Fruit fly (Drosophila melanogaster): ENCODE results near the gene CG5854.
A peak's percentile ranks its signal among the peaks of the same experiment; 100 is the strongest.

Gene CG5854

DNA sequence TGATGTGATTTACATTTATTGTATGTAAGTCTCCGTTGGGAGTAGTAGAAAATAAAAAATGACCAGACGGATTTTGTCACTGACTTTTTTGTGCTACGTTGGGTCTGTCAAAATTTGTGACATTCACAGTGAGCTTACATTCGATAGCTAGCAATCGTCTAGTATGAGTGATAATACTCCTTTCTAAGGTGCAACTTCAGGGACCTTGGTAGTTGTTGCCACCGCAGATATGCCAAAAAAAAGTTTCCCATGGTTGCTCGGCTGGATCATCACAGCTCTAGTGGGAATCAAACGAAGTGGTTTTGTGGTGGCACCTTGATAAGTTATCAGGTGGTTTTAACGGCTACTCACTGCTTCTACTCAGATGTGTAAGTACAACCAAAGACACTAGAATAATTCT lies 40.3 kb upstream of the CG5854 start, which contains the start of gene tbrd-1:
TSS of gene tbrd-1 (minus strand) at position 101 of the 400 bp plus-strand sequence.
- TF ChIP-seq HLH106 (tag; optimal IDR thresholded peaks at IDR 0.05) (no peak), brk (GFP tag; optimal IDR thresholded peaks at IDR 0.05) (no peak), fru (GFP tag; optimal IDR thresholded peaks at IDR 0.05) (no peak), Jra (GFP tag; optimal IDR thresholded peaks at IDR 0.05) (no peak), sage (GFP tag; optimal IDR thresholded peaks at IDR 0.05) (no peak), dmrt93B (GFP tag; optimal IDR thresholded peaks at IDR 0.05) (no peak), psq (GFP tag; optimal IDR thresholded peaks at IDR 0.05) (no peak), lola (GFP tag; optimal IDR thresholded peaks at IDR 0.05) (no peak), sv (GFP tag; optimal IDR thresholded peaks at IDR 0.05) (no peak), br (GFP tag; optimal IDR thresholded peaks at IDR 0.05) (no peak), ey (GFP tag; optimal IDR thresholded peaks at IDR 0.05) (no peak), Mio (GFP tag; optimal IDR thresholded peaks at IDR 0.05) (no peak), dl (GFP tag; optimal IDR thresholded peaks at IDR 0.05; ENCODE audit: insufficient read depth in 1 of 2, partially characterized antibody in 2 of 2) (no peak), Rel (GFP tag; optimal IDR thresholded peaks at IDR 0.05) (no peak), Rel (tag; optimal IDR thresholded peaks at IDR 0.05) (no peak), CG9705 (GFP tag; optimal IDR thresholded peaks at IDR 0.05) (no peak), foxo (GFP tag; optimal IDR thresholded peaks at IDR 0.05) (no peak), dsf (GFP tag; optimal IDR thresholded peaks at IDR 0.05; ENCODE audit: borderline replicate concordance) (no peak), woc (GFP tag; optimal IDR thresholded peaks at IDR 0.05) (no peak), pan (optimal IDR thresholded peaks at IDR 0.05) (no peak), rgr (GFP tag; optimal IDR thresholded peaks at IDR 0.05) (no peak)

DNA sequence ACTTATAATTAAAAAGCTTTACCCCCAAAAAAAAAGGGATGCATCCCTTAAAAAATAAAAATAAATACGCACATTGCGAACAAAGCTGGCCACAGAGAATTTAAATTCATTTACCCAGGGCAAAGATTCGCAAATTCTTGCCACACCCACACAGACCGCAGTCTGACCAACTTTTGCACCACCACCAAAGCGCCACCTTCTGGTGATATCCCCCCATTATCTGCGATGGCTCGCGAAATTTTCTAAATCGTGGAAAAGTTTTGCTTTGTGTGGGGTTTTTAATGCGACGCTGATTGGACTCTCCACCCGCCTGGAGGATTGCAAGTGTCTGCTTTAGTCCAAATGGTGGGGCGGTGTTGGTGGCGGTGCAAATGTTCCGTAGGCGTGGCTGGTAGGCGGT lies 33.6 kb upstream of the CG5854 start:
- TF ChIP-seq dl (GFP tag; optimal IDR thresholded peaks at IDR 0.05; ENCODE audit: insufficient read depth in 1 of 2, partially characterized antibody in 2 of 2) (no peak), Sp1 (GFP tag; optimal IDR thresholded peaks at IDR 0.05) (no peak), fru (GFP tag; optimal IDR thresholded peaks at IDR 0.05) (no peak), br (GFP tag; optimal IDR thresholded peaks at IDR 0.05) (no peak), Jra (GFP tag; optimal IDR thresholded peaks at IDR 0.05) (no peak), brk (GFP tag; optimal IDR thresholded peaks at IDR 0.05) (no peak), sage (GFP tag; optimal IDR thresholded peaks at IDR 0.05) (no peak), CG9705 (GFP tag; optimal IDR thresholded peaks at IDR 0.05) (no peak), GATAd (GFP tag; optimal IDR thresholded peaks at IDR 0.05) (no peak), CG32264 (GFP tag; optimal IDR thresholded peaks at IDR 0.05) (no peak)

- TF ChIP-seq woc (GFP tag; optimal IDR thresholded peaks at IDR 0.05) = no peak
- TF ChIP-seq brk (GFP tag; optimal IDR thresholded peaks at IDR 0.05) = no peak
- no peak for TF ChIP-seq CG32264 (GFP tag; optimal IDR thresholded peaks at IDR 0.05)
- no peak for TF ChIP-seq tai (GFP tag; optimal IDR thresholded peaks at IDR 0.05)
- no peak for TF ChIP-seq foxo (GFP tag; optimal IDR thresholded peaks at IDR 0.05)
- TF ChIP-seq pan (optimal IDR thresholded peaks at IDR 0.05) = no peak
Observed at dm6 chr3R:23902034-23902433, 31.7 kb upstream of the CG5854 start.

dm6 chr3R:23902557-23902956 lies 31.2 kb upstream of the CG5854 start:
- TF ChIP-seq Rel (GFP tag; optimal IDR thresholded peaks at IDR 0.05) (no peak), Rel (tag; optimal IDR thresholded peaks at IDR 0.05) (peak; percentile 26), CrebA (GFP tag; optimal IDR thresholded peaks at IDR 0.05; ENCODE audit: borderline replicate concordance) (no peak)

dm6 chr3R:23903425-23903824 lies 30.3 kb upstream of the CG5854 start:
- TF ChIP-seq Rel (GFP tag; optimal IDR thresholded peaks at IDR 0.05) (no peak), Rel (tag; optimal IDR thresholded peaks at IDR 0.05) (peak; percentile 71), sv (GFP tag; optimal IDR thresholded peaks at IDR 0.05) (no peak)

DNA sequence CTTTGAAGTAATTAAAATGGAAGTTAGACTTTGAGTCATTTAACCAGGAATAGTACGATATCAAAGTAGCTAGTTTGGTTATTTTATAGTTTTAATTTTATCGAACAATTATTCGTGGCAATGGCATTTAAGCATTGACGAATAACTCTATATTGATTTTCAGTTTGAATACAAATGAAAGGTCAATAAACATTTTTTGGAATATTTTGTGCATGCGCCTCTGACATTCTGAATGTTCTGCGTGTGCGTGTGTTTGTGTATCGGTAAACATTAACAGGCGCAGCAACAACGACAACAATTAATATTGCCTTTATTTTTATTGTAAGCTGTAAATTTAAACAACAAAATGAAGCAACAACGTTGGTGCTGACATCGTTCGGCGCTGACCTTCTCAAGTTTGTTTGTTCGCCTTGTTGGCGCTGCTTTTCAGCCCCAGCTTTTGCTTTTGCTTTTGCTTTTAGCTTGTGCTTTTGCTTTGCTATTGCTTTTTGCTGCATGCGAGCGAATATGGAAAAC lies 24.3 kb upstream of the CG5854 start:
- TF ChIP-seq CG32264 (GFP tag; optimal IDR thresholded peaks at IDR 0.05) = no peak
- peak; percentile 67 for TF ChIP-seq OdsH (GFP tag; optimal IDR thresholded peaks at IDR 0.05)
- TF ChIP-seq br (GFP tag; optimal IDR thresholded peaks at IDR 0.05) = peak; percentile 67
- TF ChIP-seq dmrt93B (GFP tag; optimal IDR thresholded peaks at IDR 0.05) = peak; percentile 48
- TF ChIP-seq usp (GFP tag; optimal IDR thresholded peaks at IDR 0.05) = no peak
- TF ChIP-seq jim (GFP tag; optimal IDR thresholded peaks at IDR 0.05) = no peak
- TF ChIP-seq h (GFP tag; optimal IDR thresholded peaks at IDR 0.05) = peak; percentile 75
- TF ChIP-seq rgr (GFP tag; optimal IDR thresholded peaks at IDR 0.05) = peak; percentile 72
- peak; percentile 63 for TF ChIP-seq ey (GFP tag; optimal IDR thresholded peaks at IDR 0.05)
- no peak for TF ChIP-seq GATAd (GFP tag; optimal IDR thresholded peaks at IDR 0.05)
- peak; percentile 26 for TF ChIP-seq Hnf4 (GFP tag; optimal IDR thresholded peaks at IDR 0.05)
- peak; percentile 55 for TF ChIP-seq HLH106 (tag; optimal IDR thresholded peaks at IDR 0.05)
- peak; percentile 26 for TF ChIP-seq woc (GFP tag; optimal IDR thresholded peaks at IDR 0.05)
- TF ChIP-seq Vsx2 (GFP tag; optimal IDR thresholded peaks at IDR 0.05; ENCODE audit: partially characterized antibody) = no peak
- TF ChIP-seq sv (GFP tag; optimal IDR thresholded peaks at IDR 0.05) = no peak
- TF ChIP-seq Rel (GFP tag; optimal IDR thresholded peaks at IDR 0.05) = no peak
- no peak for TF ChIP-seq Rel (tag; optimal IDR thresholded peaks at IDR 0.05)
- TF ChIP-seq tai (GFP tag; optimal IDR thresholded peaks at IDR 0.05) = peak; percentile 71
- peak in 1 of 2 experiments; percentile 53 for TF ChIP-seq foxo (GFP tag; optimal IDR thresholded peaks at IDR 0.05)
- TF ChIP-seq brk (GFP tag; optimal IDR thresholded peaks at IDR 0.05) = peak; percentile 49
- no peak for TF ChIP-seq Hr78 (GFP tag; optimal IDR thresholded peaks at IDR 0.05)
- TF ChIP-seq dl (GFP tag; optimal IDR thresholded peaks at IDR 0.05; ENCODE audit: insufficient read depth in 1 of 2, partially characterized antibody in 2 of 2) = no peak
- peak; percentile 7 for TF ChIP-seq Jra (GFP tag; optimal IDR thresholded peaks at IDR 0.05)
- no peak for TF ChIP-seq sage (GFP tag; optimal IDR thresholded peaks at IDR 0.05)
- TF ChIP-seq psq (GFP tag; optimal IDR thresholded peaks at IDR 0.05) = peak; percentile 61
- peak; percentile 53 for TF ChIP-seq fru (GFP tag; optimal IDR thresholded peaks at IDR 0.05)
- peak; percentile 62 for TF ChIP-seq Sp1 (GFP tag; optimal IDR thresholded peaks at IDR 0.05)

All from whole organism, wandering third instar larva.